Fruit fly (Drosophila melanogaster) whole organism, embryonic: ENCODE data around the gene CG31189.

Experiments
- Antp ChIP-seq: fragments of 200-800 bp; sonication (Bioruptor generic); optimal IDR thresholded peaks from 3 replicates; lab custom pipeline; 2016; ENCODE audit warnings: missing biosample characterization, missing genetic modification characterization
- CG16863 ChIP-seq: fragments of 200-800 bp; sonication (Bioruptor generic); optimal IDR thresholded peaks from 3 replicates; lab custom pipeline; 2016; ENCODE audit warnings: missing biosample characterization, missing genetic modification characterization
- CG17359 ChIP-seq: fragments of 200-800 bp; sonication (Bioruptor generic); optimal IDR thresholded peaks from 3 replicates; lab custom pipeline; 2018; ENCODE audit warnings: missing biosample characterization, mild to moderate bottlenecking, missing genetic modification characterization, moderate library complexity
- CG18764 ChIP-seq: fragments of 200-800 bp; sonication (Bioruptor generic); optimal IDR thresholded peaks from 3 replicates; lab custom pipeline; 2016; ENCODE audit warnings: missing biosample characterization, missing genetic modification characterization
- CG33557 ChIP-seq: fragments of 200-800 bp; sonication (Bioruptor generic); optimal IDR thresholded peaks from 2 replicates; lab custom pipeline; 2019; ENCODE audit warnings: missing biosample characterization, mild to moderate bottlenecking, missing genetic modification characterization, moderate library complexity
- CG4617 ChIP-seq: fragments of 200-800 bp; sonication (Bioruptor generic); optimal IDR thresholded peaks from 3 replicates; lab custom pipeline; 2016; ENCODE audit warnings: missing biosample characterization, missing genetic modification characterization, borderline replicate concordance
- CG7556 ChIP-seq: fragments of 200-800 bp; sonication (Bioruptor generic); optimal IDR thresholded peaks from 2 replicates; lab custom pipeline; 2017; ENCODE audit warnings: missing biosample characterization, mild to moderate bottlenecking, missing genetic modification characterization
- CG8478 ChIP-seq: fragments of >200 bp; optimal IDR thresholded peaks from 2 replicates; lab custom pipeline; 2018
- CkIIα-i1 ChIP-seq: fragments of 200-800 bp; sonication (Bioruptor generic); IDR thresholded peaks from 2 replicates; pipeline ENCODE4 v1.3.6; 2022; ENCODE audit warnings: missing biosample characterization, missing genetic modification characterization
- E2f2 ChIP-seq: fragments of 200-800 bp; sonication (Bioruptor generic); IDR thresholded peaks from 2 replicates; pipeline ENCODE4 v1.3.6; 2022; ENCODE audit warnings: missing biosample characterization, missing genetic modification characterization
- fu2 ChIP-seq: fragments of 200-800 bp; sonication (Bioruptor generic); optimal IDR thresholded peaks from 2 replicates; lab custom pipeline; 2016; ENCODE audit warnings: missing biosample characterization, missing genetic modification characterization
- gsb-n ChIP-seq: fragments of 200-800 bp; sonication (Bioruptor generic); optimal IDR thresholded peaks from 3 replicates; lab custom pipeline; 2018; ENCODE audit warnings: missing biosample characterization, mild to moderate bottlenecking, missing genetic modification characterization
- lilli ChIP-seq: fragments of 200-800 bp; sonication (Bioruptor generic); optimal IDR thresholded peaks from 3 replicates; lab custom pipeline; 2016; ENCODE audit warnings: missing biosample characterization, missing genetic modification characterization

dm6 chr3R:21092036-21092435 lies 46.4 kb upstream of the CG31189 start:
- TF ChIP-seq E2f2 (GFP tag; lab: Robert Waterston, UW): no peak
- no peak for TF ChIP-seq CG4617
- TF ChIP-seq lilli: no peak
- TF ChIP-seq CkIIα-i1: no peak
- TF ChIP-seq CG16863 (GFP tag; lab: Kevin White, UChicago): no peak
- no peak for TF ChIP-seq gsb-n (tag; lab: Kevin White, UChicago)
- TF ChIP-seq CG17359: no peak
- no peak for TF ChIP-seq fu2 (GFP tag; lab: Kevin White, UChicago)
- no peak for TF ChIP-seq CG7556
- no peak for TF ChIP-seq CG8478 (lab: Kevin White, UChicago)
- TF ChIP-seq CG33557: no peak
- TF ChIP-seq CG18764 (GFP tag; lab: Kevin White, UChicago): no peak
- no peak for TF ChIP-seq Antp (GFP tag; lab: Kevin White, UChicago)
